Worm (Caenorhabditis elegans) whole organism, L4/young adult: Measurements from ENCODE around the gene prp-40.

Source experiments
- W03F9.2 ChIP-seq: fragments of 150-350 bp; optimal IDR thresholded peaks from 2 replicates; lab custom pipeline; 2014; ENCODE audit warnings: missing biosample characterization, missing genetic modification characterization
- dao-5 ChIP-seq: sonication (generic microtip); optimal IDR thresholded peaks from 2 replicates; lab custom pipeline; 2016; ENCODE audit warnings: missing genotype, missing genetic modification characterization, moderate library complexity, missing compliant biosample characterization
- him-1 ChIP-seq: sonication (generic microtip); optimal IDR thresholded peaks from 2 replicates; lab custom pipeline; 2016; ENCODE audit warnings: missing genotype, missing genetic modification reagents, missing genetic modification characterization, missing compliant biosample characterization

ce11 chrIII:9565973-9566372 is 44.1 kb downstream of the prp-40 start, which contains the start of gene C48B4.11:
- TF ChIP-seq dao-5 (tag; lab: Kevin White, UChicago): no peak
- no peak for TF ChIP-seq him-1 (tag; lab: Kevin White, UChicago)
- TF ChIP-seq W03F9.2 (tag; lab: Kevin White, UChicago): no peak
